Fruit fly (Drosophila melanogaster): ENCODE data around the gene CG2150.

CG2150 gene

DNA sequence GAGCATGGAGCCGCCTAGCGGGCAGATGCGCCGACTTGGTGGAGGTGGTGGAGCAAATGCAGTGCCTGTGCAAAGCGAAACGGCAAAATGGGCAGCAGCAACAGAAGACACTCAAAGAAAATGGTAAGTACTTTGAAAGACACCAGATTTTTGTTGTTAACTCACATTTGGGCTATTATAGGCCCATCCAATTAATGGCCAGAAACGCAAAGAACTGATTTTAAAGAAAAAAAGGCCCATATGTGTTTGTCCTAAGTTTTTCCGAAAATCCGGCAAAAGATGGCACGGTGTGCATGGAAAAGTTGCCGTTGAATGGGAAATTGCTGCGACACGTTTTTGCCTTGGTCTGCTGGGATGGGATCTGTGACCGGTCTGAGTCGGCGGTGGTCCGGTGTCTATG, 3.6 kb upstream of the CG2150 start:
- TF ChIP-seq CG17801 (GFP tag; optimal IDR thresholded peaks at IDR 0.05; ENCODE audit: partially characterized antibody): no peak

DNA sequence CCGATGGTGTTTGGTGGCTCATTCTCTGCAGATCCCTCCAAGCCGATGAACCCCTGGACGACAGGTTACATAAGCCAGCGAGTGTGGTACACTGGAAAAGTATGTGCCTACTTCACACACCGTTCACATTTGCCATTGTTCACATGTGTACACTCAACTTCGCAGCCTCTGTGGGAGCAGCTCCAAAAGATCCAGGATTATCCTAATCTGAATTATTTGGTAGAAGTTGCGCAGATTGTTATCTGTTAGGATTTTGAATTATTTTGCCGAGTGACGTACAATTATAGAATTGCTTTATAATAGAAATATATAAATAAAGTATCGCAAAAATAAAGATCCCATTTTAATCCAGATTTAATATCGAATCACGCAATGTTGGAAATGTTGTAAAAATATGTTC, 3.0 kb upstream of the CG2150 start:
- no peak for TF ChIP-seq CG17801 (GFP tag; optimal IDR thresholded peaks at IDR 0.05; ENCODE audit: partially characterized antibody)

DNA sequence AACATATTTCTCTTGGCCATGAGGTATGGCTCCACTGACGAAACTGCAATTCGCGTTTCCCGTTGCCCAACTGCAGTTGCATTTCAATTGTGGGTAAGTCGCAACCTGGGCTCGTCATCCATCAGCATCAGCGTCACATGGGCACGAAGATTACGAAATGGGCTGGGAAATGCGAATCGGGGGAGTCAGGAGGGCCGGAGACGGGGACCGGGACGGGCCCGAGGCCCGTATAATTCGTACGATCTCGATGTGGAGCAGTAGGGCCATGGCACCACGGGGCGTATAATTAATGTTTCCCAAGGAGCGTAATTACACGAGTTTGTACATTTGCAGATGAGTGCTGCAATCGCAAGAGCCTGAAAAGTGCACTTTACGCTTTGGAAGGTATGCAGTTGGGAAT, 573 bp upstream of the CG2150 start:
- no peak for TF ChIP-seq CG17801 (GFP tag; optimal IDR thresholded peaks at IDR 0.05; ENCODE audit: partially characterized antibody)

DNA sequence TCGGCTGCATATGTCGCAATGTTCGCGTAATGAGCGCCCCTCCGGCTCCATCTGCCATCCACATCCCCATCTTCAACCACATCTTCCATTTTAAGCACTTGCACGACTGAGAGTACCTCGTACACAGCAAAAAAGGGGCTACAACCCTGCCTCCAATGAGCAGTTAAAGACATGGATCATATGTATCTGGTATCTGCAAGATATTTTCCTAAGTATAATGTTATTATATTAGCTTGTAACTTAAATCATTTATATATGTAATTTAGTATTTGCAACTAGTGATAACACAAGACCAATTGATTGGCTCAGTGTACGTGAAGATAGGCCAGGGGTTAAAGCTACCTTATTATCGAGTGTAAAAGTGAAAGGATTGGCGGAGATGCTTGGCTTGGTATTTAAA, 1.9 kb downstream of the CG2150 start:
- no peak for TF ChIP-seq CG17801 (GFP tag; optimal IDR thresholded peaks at IDR 0.05; ENCODE audit: partially characterized antibody)

DNA sequence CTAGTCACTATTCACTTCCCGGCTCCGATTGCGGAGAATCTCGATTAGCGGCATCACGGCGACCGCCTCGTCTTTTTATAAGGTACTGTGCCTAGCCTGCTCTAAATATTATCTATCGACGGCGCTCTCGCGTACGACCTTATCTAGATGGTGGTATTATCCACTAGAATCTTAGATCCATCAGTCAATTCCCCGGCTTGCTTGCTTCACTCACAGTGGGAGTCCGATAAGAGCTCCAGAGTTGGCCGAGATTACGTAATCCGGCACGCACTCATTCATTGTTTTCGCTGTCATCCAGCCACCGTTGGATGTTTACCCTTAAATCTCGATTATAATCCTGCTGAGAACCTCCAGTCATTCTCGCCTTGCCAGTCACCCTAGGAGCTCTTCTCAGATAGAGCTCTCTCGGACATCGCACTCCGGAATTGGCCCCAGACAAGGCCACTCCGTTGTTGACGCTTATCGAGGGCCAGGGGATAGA, 3.0 kb downstream of the CG2150 start, which contains the start of gene Smvt:
TSS of gene Smvt (minus strand) at position 51 of the 481 bp plus-strand sequence.
- no peak for TF ChIP-seq CG17801 (GFP tag; optimal IDR thresholded peaks at IDR 0.05; ENCODE audit: partially characterized antibody)

DNA sequence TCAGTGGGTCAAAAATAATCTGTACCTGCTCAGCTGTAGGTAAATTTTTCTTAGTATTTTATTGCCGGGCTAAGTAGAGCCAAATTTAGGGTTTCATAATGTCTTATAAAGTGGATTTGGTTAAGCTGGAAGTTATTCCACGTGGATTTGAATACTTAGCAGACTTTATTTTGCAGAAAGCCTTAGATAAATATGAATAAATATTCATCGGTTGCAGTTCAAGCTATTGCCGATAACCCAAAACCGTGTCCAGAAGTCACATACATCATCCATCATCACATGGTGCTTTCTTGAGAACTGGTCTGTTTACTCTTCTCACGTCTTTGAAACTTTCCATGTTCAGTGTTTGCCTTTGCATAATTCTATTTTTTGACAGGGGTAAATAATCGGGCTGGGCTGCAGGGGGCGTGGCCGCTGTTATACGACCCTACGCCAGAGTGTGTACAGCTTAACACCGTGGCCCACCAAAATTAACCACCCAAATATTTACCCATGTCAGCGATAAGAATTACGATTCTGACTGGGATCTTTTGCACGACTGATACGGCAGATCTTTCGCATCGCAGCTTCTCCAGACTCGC, 5.9 kb downstream of the CG2150 start, which contains the start of gene CG2187:
TSS of gene CG2187 (minus strand) at position 51 of the 581 bp plus-strand sequence.
- TF ChIP-seq CG17801 (GFP tag; optimal IDR thresholded peaks at IDR 0.05; ENCODE audit: partially characterized antibody): no peak

DNA sequence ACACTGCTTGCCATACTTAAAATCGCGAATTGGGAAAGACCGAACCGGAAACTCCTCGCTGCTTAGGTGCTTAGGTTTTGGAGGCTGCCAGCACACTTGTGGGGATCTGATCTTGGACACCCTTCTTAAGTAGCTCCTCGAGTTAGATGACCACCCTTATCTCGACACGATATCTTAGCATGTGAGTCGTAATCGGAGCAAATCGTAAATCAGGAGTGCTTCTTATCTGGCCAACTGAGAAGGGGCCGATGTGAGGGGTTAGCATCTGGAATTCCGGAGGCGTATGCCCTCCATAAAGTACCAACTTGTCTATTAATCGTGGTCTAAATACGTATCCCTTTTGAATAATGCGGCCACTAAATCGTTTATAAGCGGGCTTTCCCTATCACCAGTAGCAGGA, 10.0 kb downstream of the CG2150 start, which contains the start of gene salt:
TSS of gene salt (minus strand) at position 101 of the 400 bp plus-strand sequence.
- TF ChIP-seq CG17801 (GFP tag; optimal IDR thresholded peaks at IDR 0.05; ENCODE audit: partially characterized antibody): no peak

DNA sequence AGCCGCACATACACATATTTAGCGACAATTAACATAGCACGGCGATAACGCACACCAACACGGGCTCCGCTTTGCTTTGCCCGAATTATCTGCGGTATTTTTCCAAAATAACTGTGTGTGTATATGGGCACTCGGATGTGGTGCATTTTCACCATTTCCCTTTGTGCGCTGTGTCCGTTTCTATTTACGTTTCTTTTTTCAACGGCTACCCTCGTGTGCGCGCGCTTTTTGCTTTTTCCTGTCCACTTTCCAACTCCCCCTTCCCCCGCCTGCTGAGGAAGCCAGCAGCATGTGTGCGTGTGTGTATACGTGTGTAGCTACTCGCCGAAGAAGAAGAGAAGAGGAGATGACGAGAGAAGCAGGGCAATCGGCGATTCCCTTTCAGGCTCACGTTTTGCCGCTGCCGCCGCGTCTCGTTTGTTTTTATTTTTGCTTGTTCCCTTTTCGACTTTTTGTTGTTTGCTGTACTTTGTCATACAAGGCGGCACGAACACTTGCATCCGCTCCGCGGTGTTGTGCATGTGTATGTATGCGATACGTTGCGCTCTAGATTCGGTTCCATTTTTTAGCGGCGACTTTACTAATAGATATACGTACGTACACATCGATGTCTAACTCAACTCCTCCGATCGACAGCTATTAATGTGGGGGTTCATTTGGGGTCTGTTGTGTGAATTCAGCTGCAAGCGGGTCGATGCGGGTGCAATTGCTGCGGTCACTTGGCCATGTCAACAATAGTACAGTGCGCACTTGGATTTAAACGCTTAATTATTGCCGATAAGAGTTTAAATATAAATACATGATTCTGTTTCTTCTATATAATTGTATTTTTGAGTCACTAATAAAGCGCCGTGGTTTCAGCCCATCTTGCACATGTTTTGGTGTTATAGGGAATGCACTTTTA, 16.2 kb downstream of the CG2150 start:
- peak; percentile 8 for TF ChIP-seq CG17801 (GFP tag; optimal IDR thresholded peaks at IDR 0.05; ENCODE audit: partially characterized antibody)

DNA sequence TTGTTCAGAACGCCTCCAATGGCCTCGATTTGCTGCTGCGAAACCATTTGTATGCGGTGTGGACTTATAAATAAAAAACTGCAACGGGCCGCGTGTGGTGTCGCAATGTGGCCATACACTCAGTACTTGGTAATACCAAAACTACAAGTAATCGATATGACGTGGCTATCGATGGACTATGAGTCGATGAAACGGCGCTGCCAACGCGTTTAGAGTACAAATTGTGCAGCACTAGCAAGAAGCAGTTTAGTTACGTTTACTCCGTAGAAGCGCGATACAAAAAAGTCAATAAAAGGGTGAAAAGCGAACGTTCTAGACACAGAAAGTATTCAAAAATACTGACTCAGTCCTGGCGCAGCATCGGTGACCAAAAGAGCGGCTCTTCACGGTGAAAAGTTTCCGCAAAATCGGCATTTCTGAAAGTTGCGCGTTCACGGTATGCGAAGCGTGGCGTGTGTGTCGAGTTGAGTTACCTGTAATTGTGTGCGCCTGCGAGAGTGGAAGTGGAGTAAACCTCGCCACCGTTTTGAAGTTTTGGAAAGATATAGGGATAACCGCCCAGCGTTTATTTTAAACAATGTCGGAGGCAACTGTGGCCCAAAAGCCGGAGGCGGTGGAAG, 17.0 kb downstream of the CG2150 start, which contains the start of the genes nero and CG1910:
TSS of gene nero (minus strand) at position 130 of the 620 bp plus-strand sequence.
TSS of gene CG1910 (plus strand) at position 215 of the 620 bp plus-strand sequence.
- TF ChIP-seq CG17801 (GFP tag; optimal IDR thresholded peaks at IDR 0.05; ENCODE audit: partially characterized antibody): peak; percentile 50

DNA sequence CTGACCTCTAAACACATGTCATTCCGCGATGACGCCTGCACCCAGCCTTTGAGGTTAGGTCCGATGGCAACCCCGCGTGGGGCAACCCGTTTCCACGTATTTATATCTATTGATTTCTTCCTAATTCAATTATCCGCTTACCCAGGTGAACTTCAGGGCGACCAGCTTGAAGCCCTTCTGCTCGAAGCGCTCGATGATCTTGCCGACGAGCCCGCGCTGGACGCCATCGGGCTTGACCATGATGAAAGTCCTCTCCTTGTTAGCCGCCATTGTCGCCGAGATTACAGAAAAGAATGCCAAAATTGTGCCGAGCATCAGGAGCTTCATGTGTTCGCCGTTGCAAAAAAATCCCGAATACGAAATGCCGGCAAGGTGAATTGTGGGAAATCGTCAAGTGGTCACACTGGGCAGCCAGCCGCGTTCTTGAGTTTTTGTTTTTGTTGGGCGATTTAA, 18.9 kb downstream of the CG2150 start, which contains the start of gene awd:
TSS of gene awd (minus strand) at position 449 of the 453 bp plus-strand sequence.
- TF ChIP-seq CG17801 (GFP tag; optimal IDR thresholded peaks at IDR 0.05; ENCODE audit: partially characterized antibody): peak; percentile 64

DNA sequence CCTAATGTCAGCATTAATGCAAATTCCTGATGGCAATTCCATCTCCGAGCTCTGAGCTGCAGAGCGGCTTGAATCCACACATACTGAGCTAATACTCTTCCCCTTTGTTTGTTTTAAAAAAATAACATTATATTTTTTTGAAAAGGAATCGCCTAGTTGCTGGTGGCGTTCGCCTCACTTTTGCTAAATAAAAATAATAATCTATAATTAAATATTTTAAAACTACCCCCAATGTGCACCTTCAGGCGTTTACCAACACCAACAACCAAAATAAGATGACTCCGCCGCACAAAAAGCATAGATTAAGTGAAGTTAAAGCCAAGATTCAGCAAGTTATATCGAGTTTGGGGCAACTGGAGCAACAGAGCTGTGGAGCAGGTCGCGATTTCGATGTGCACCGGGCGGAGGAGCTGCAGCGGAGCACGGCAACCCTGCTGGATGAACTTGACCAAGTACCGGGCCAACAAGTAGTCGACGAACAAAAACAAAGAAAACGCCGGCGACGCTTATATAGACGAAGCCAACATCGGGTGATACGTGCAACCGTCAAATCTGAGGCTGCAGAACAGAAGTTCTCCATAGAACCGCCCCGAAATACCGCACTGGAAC, 20.4 kb downstream of the CG2150 start, which contains the start of gene CG1896:
TSS of gene CG1896 (plus strand) at position 239 of the 609 bp plus-strand sequence.
- TF ChIP-seq CG17801 (GFP tag; optimal IDR thresholded peaks at IDR 0.05; ENCODE audit: partially characterized antibody): peak; percentile 48

DNA sequence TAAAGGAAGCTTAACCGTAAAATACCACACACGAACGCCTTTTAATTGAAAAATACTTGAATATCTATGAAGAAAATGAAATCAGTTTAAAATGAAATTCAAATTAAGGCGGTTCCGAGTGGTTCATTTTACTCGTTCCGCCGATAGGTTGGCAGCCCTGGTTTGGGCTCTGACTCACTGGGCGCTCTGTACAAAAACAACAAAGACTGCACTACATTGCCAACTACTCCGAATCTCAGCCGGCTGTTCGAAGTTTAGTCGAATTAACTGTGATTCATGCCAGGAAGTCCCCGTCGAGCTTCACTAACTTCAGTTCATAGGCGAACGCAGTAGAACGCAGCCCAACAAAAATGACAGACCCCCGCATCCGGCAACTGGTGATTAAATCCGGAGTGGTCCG, 21.3 kb downstream of the CG2150 start, which contains the start of gene Tbca:
TSS of gene Tbca (plus strand) at position 212 of the 400 bp plus-strand sequence.
- TF ChIP-seq CG17801 (GFP tag; optimal IDR thresholded peaks at IDR 0.05; ENCODE audit: partially characterized antibody): peak; percentile 34

DNA sequence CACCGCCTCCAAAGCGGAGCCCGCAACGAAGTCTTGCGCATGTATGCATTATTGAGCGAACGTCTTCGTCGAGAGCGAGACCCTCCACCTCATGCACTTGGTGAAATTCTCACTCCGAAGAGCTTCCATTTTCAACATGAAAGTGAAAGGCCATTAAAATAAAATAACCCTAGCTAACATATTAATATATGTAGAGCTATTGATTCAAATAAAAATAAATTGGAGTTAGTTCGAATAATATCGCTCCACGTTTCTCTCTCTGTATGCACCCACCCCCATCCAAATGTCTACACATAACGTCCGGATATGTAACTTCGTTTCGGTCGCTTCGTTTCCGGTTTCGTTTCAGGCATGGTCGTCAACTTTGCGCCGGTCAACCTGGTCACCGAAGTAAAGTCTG, 23.3 kb downstream of the CG2150 start:
- no peak for TF ChIP-seq CG17801 (GFP tag; optimal IDR thresholded peaks at IDR 0.05; ENCODE audit: partially characterized antibody)

DNA sequence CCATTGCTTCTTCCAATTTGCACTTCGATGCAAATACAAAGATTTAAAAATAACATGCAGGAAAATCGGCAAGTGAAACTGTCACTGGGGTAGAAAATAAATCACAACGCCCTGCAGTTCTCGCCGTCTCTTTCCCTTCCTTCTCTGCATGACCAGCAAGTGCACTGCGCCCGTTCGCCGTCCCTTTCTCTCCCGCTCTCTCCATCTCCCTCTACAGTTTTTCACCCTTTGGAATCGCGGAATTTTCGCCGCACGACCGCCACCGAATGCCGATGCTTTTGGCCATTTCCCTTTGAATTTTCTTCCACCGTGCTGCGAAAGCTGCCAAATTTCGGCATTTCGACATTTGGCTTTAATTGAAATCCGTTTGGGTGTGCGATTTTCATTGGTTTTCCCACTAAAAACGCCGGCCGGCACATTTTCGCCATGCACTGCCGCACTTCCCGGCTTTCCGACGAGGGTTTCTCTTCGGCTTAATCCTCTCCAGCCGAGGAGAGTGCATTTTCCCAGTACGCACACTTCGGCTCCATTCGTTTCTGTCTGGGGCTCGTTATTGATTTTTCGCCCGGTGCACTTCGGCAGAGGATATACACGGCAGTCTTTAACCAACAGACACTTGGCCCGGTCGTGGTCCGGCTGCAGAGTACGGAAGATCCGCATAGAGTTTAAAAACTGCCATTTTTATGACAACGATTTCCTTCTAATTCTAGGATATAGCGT, 25.3 kb downstream of the CG2150 start:
- TF ChIP-seq CG17801 (GFP tag; optimal IDR thresholded peaks at IDR 0.05; ENCODE audit: partially characterized antibody): no peak

Measured in ovary, adult (tissue).